Worm (Caenorhabditis elegans): ENCODE data around the gene K12H6.9.
"Not testable (repeated sequence)": the region's sequence is repeated elsewhere in the genome, so short reads cannot be mapped to it uniquely, and the experiment has no call there.

The K12H6.9 gene

ce11 chrII:2836853-2837252 lies 12.6 kb downstream of the K12H6.9 start, which contains the start of gene K12H6.7:
K12H6.7 (minus strand) TSS chrII:2836953.
- no peak for TF ChIP-seq snpc-1.3 (tag; optimal IDR thresholded peaks at IDR 0.05; ENCODE audit: insufficient read depth)
- TF ChIP-seq F23B12.7 (tag; optimal IDR thresholded peaks at IDR 0.05; ENCODE audit: insufficient read depth): no peak
- no peak for TF ChIP-seq him-1 (tag; optimal IDR thresholded peaks at IDR 0.05)
- TF ChIP-seq nfya-1 (tag; optimal IDR thresholded peaks at IDR 0.05; ENCODE audit: borderline replicate concordance, insufficient read depth): no peak
- no peak for TF ChIP-seq ceh-91 (GFP tag; IDR thresholded peaks at IDR 0.05)
- no peak for TF ChIP-seq lin-35 (GFP tag; optimal IDR thresholded peaks at IDR 0.05)
- no peak for TF ChIP-seq egl-18 (GFP tag; IDR thresholded peaks at IDR 0.05)
- no peak for TF ChIP-seq ztf-6 (GFP tag; IDR thresholded peaks at IDR 0.05)
- no peak for TF ChIP-seq lin-54 (GFP tag; optimal IDR thresholded peaks at IDR 0.05)
- TF ChIP-seq nfya-2 (GFP tag; IDR thresholded peaks at IDR 0.05): no peak

- not testable (repeated sequence) for TF ChIP-seq hlh-12 (tag; optimal IDR thresholded peaks at IDR 0.05); madf-3 (GFP tag; IDR thresholded peaks at IDR 0.05); lir-1 (GFP tag; conservative IDR thresholded peaks at IDR 0.05)
Measured at ce11 chrII:2839004-2839403, 14.8 kb downstream of the K12H6.9 start, which contains the start of gene Y110A2AL.4. Y110A2AL.4 (plus strand) TSS chrII:2839304.

ce11 chrII:2841529-2841928 lies 17.3 kb downstream of the K12H6.9 start, which contains the start of gene Y110A2AL.6:
Y110A2AL.6 (minus strand) TSS chrII:2841629.
- TF ChIP-seq rpc-1 (optimal IDR thresholded peaks at IDR 0.05): no peak
- TF ChIP-seq rpc-1 (tag; optimal IDR thresholded peaks at IDR 0.05): peak; percentile 33
- TF ChIP-seq tbx-9 (tag; optimal IDR thresholded peaks at IDR 0.05; ENCODE audit: borderline replicate concordance): no peak
- no peak for TF ChIP-seq ztf-18 (tag; optimal IDR thresholded peaks at IDR 0.05)
- TF ChIP-seq Y53F4B.3 (GFP tag; IDR thresholded peaks at IDR 0.05): no peak

- TF ChIP-seq ceh-27 (GFP tag; optimal IDR thresholded peaks at IDR 0.05): no peak
Measured at ce11 chrII:2843088-2843487, 18.9 kb downstream of the K12H6.9 start, which contains the start of gene Y110A2AL.7. Y110A2AL.7 (minus strand) TSS chrII:2843188.

- TF ChIP-seq zfh-2 (GFP tag; conservative IDR thresholded peaks at IDR 0.05): peak; percentile 59
- TF ChIP-seq pbrm-1 (GFP tag; IDR thresholded peaks at IDR 0.05): 0 out of 2 replicates have a peak, but pooled peaks have one; percentile 18
- TF ChIP-seq B0035.1 (tag; optimal IDR thresholded peaks at IDR 0.05): no peak
- no peak for TF ChIP-seq B0261.1 (tag; optimal IDR thresholded peaks at IDR 0.05)
- TF ChIP-seq egl-18 (GFP tag; IDR thresholded peaks at IDR 0.05): no peak
- TF ChIP-seq Y95B8A.8 (GFP tag; IDR thresholded peaks at IDR 0.05): no peak
- TF ChIP-seq Y53F4B.3 (GFP tag; IDR thresholded peaks at IDR 0.05): no peak
- no peak for TF ChIP-seq rec-8 (tag; optimal IDR thresholded peaks at IDR 0.05)
- TF ChIP-seq ceh-100 (GFP tag; IDR thresholded peaks at IDR 0.05): no peak
- 0 out of 2 replicates have a peak, but pooled peaks have one; percentile 34 for TF ChIP-seq bed-1 (GFP tag; IDR thresholded peaks at IDR 0.05)
Measured at ce11 chrII:2845674-2846073, 21.5 kb downstream of the K12H6.9 start.

ce11 chrII:2846552-2846951 lies 22.3 kb downstream of the K12H6.9 start:
- no peak for TF ChIP-seq unc-130 (GFP tag; optimal IDR thresholded peaks at IDR 0.05)
- no peak for TF ChIP-seq rcor-1 (GFP tag; IDR thresholded peaks at IDR 0.05)
- no peak for TF ChIP-seq cebp-2 (GFP tag; IDR thresholded peaks at IDR 0.05)
- no peak for TF ChIP-seq unc-62 (GFP tag; optimal IDR thresholded peaks at IDR 0.05)
- no peak for TF ChIP-seq bed-2 (GFP tag; IDR thresholded peaks at IDR 0.05)
- TF ChIP-seq xnd-1 (tag; optimal IDR thresholded peaks at IDR 0.05): no peak
- no peak for TF ChIP-seq nhr-179 (tag; optimal IDR thresholded peaks at IDR 0.05)
- no peak for TF ChIP-seq nhr-80 (tag; optimal IDR thresholded peaks at IDR 0.05)
- TF ChIP-seq dpl-1 (GFP tag; optimal IDR thresholded peaks at IDR 0.05): no peak
- TF ChIP-seq F49E8.2 (tag; optimal IDR thresholded peaks at IDR 0.05; ENCODE audit: insufficient read depth): no peak
- TF ChIP-seq snpc-4 (GFP tag; optimal IDR thresholded peaks at IDR 0.05): no peak
- no peak for TF ChIP-seq snpc-4 (tag; optimal IDR thresholded peaks at IDR 0.05)
- TF ChIP-seq dpff-1 (tag; optimal IDR thresholded peaks at IDR 0.05): no peak
- no peak for TF ChIP-seq nhr-120 (GFP tag; IDR thresholded peaks at IDR 0.05)
- TF ChIP-seq B0261.1 (tag; optimal IDR thresholded peaks at IDR 0.05): no peak
